Worm (Caenorhabditis elegans): ENCODE results near the gene H43E16.1.

The H43E16.1 gene

DNA sequence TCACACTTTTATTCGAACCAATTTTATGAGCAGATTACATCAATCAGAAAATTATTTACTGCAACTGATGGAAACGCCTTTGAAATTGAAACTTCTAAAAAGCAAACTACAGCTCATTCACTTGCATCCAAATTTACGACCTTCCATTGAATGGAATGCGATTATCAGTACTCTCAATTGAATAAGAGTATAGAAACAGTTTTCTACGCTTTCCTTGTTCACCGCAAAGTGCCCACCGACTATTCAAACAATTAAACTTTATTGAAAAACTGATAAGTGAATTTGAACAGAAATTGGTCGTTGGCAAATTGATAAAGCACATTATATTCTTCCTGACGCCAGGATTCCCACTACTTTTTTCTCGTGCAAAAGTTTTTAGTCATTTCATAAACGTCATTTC is 8.2 kb upstream of the H43E16.1 start:
- TF ChIP-seq elt-2 (tag; optimal IDR thresholded peaks at IDR 0.05) (peak; percentile 64), nhr-20 (tag; optimal IDR thresholded peaks at IDR 0.05) (no peak), lin-39 (tag; optimal IDR thresholded peaks at IDR 0.05) (no peak)

DNA sequence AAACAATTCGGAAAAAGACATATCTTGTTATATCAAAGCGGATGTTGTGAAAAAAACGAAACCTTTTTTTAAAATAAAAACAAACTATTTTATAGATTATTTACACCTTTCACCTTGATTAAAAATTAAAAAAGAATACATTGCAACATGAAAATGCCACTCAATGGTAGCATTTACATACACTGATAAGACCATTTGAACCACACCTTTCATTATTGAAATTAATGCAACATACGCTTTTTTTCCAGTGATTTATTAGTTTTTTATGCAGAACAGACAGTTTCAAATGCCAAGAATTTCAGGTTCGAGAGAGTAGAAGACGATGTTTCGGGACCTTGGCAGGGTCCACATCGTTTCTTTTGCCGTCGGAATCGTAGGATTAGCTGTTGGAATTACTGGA is 7.5 kb upstream of the H43E16.1 start, which contains the start of gene T19D12.1:
T19D12.1 (plus strand) TSS at position 301 of the 400 bp plus-strand sequence.
- TF ChIP-seq dsc-1 (tag; optimal IDR thresholded peaks at IDR 0.05) = no peak
- TF ChIP-seq isw-1 (GFP tag; IDR thresholded peaks at IDR 0.05) = no peak
- no peak for TF ChIP-seq ztf-11 (tag; optimal IDR thresholded peaks at IDR 0.05)
- no peak for TF ChIP-seq nhr-71 (tag; optimal IDR thresholded peaks at IDR 0.05)
- no peak for TF ChIP-seq blmp-1 (tag; optimal IDR thresholded peaks at IDR 0.05)
- no peak for TF ChIP-seq lin-39 (tag; optimal IDR thresholded peaks at IDR 0.05)
- TF ChIP-seq lsy-2 (tag; optimal IDR thresholded peaks at IDR 0.05) = no peak
- no peak for TF ChIP-seq ceh-63 (GFP tag; optimal IDR thresholded peaks at IDR 0.05)
- no peak for TF ChIP-seq nhr-84 (tag; optimal IDR thresholded peaks at IDR 0.05)
- TF ChIP-seq unc-98 (GFP tag; IDR thresholded peaks at IDR 0.05) = no peak
- no peak for TF ChIP-seq fos-1 (tag; optimal IDR thresholded peaks at IDR 0.05)
- no peak for TF ChIP-seq fkh-8 (tag; optimal IDR thresholded peaks at IDR 0.05)
- no peak for TF ChIP-seq fkh-4 (tag; optimal IDR thresholded peaks at IDR 0.05; ENCODE audit: borderline replicate concordance)
- TF ChIP-seq ceh-90 (tag; optimal IDR thresholded peaks at IDR 0.05) = no peak
- TF ChIP-seq jun-1 (tag; optimal IDR thresholded peaks at IDR 0.05) = no peak
- no peak for TF ChIP-seq nhr-28 (tag; optimal IDR thresholded peaks at IDR 0.05)
- no peak for TF ChIP-seq fkh-10 (GFP tag; optimal IDR thresholded peaks at IDR 0.05)
- no peak for TF ChIP-seq C04F5.9 (tag; optimal IDR thresholded peaks at IDR 0.05)
- TF ChIP-seq efl-1 (optimal IDR thresholded peaks at IDR 0.05) = no peak
- TF ChIP-seq efl-1 (GFP tag; optimal IDR thresholded peaks at IDR 0.05 in 1 of 2) = no peak
- no peak for TF ChIP-seq irx-1 (tag; optimal IDR thresholded peaks at IDR 0.05)

DNA sequence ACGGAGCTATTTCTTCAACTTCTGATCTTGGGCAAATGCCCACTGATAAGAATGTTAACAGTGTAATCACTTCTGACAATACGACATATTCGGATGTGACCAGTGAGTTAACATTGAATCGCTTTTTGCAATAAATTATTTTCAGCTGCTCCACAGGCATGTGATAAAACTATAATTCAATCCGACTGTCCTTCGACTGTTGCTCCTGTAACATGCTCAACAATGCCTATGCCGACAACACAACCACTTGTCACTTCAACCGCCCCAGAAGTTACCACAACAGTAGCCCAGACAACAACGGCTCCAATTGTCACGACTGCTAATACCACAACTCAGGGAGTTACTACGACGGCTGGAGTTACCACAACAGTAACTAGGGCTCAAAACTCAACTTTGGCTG is 6.5 kb upstream of the H43E16.1 start:
- no peak for TF ChIP-seq pag-3 (tag; optimal IDR thresholded peaks at IDR 0.05; ENCODE audit: borderline replicate concordance, insufficient read depth)
- no peak for TF ChIP-seq efl-1 (optimal IDR thresholded peaks at IDR 0.05)
- peak in 1 of 2 experiments; percentile 20 for TF ChIP-seq efl-1 (GFP tag; optimal IDR thresholded peaks at IDR 0.05 in 1 of 2)

DNA sequence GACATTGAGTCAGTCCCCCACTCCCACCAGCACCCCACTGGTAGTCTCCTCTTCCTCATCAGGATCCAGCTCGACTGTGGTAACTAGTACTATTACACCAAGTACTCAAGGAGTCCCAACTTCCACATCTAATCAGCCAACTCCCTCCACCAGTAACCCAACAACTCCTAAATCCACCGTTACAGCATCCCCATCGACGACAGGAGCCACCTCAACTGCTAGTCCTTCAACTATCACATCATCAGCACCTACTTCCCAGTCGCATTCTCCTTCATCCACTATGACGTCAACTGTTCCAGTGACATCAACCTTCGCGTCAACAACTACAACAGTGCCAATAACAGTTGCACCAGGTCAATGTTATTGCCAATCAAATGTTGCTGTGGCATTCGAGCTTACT is 5.6 kb upstream of the H43E16.1 start:
- TF ChIP-seq lin-13 (GFP tag; optimal IDR thresholded peaks at IDR 0.05) = no peak

DNA sequence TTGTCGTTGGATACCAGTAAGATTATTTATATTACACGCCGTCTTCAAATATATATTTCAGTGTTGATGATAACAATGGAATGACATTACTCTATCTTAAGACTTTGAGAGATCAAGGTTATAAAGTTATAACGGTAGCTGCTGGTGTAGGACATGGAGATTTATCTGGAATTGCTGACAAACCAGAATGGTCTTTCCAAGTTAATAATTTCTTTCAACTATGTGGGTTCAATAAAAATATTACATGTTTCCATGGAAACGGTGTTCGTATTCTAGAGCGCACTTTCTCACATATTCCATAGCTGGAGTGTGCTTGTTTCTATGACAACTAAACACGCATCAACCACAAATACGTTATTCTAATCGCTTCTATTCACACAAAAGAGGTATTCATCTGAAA is 5.7 kb downstream of the H43E16.1 start, which contains the start of gene ift-74:
ift-74 (plus strand) TSS at position 301 of the 400 bp plus-strand sequence.
- TF ChIP-seq fkh-8 (tag; optimal IDR thresholded peaks at IDR 0.05) (peak; percentile 40), sptf-1 (tag; optimal IDR thresholded peaks at IDR 0.05) (no peak)

DNA sequence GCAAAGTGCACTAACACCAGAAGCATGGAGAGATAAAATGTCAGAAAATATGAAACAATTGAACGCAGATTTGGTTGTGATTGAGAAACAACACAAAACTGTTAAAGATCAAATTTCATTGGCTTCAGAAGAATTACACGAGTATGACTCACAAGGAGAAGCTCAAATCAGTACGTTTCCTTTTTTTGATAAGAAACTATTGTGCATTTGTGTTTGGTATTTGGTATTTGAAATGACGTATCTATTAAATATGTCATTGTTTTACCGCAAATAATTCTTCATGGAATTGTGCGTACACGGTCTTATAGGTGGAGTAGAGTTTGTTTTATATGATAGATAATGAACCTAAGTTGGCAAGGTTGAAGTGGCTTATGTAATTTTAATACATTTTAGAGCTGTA is 7.4 kb downstream of the H43E16.1 start:
- no peak for TF ChIP-seq hpl-2 (GFP tag; optimal IDR thresholded peaks at IDR 0.05)
- TF ChIP-seq unc-62 (GFP tag; optimal IDR thresholded peaks at IDR 0.05) = no peak
- no peak for TF ChIP-seq nhr-90 (tag; optimal IDR thresholded peaks at IDR 0.05; ENCODE audit: poor library complexity)
- TF ChIP-seq vab-15 (tag; optimal IDR thresholded peaks at IDR 0.05) = no peak
- TF ChIP-seq pax-3 (tag; optimal IDR thresholded peaks at IDR 0.05) = no peak
- no peak for TF ChIP-seq snu-23 (GFP tag; optimal IDR thresholded peaks at IDR 0.05)
- no peak for TF ChIP-seq mep-1 (tag; optimal IDR thresholded peaks at IDR 0.05)
- TF ChIP-seq unc-30 (tag; optimal IDR thresholded peaks at IDR 0.05) = no peak

All from whole organism, L1 larva.